Worm (Caenorhabditis elegans): ENCODE measurements around the gene C09G12.5.

ce11 chrIV:3517582-3517981 lies 38.4 kb downstream of the C09G12.5 start:
- TF ChIP-seq unc-39 (tag; optimal IDR thresholded peaks at IDR 0.05), result no peak
- TF ChIP-seq pha-4 (tag; optimal IDR thresholded peaks at IDR 0.05), result no peak
- no peak for TF ChIP-seq hlh-1 (tag; optimal IDR thresholded peaks at IDR 0.05)
- TF ChIP-seq elt-1 (tag; optimal IDR thresholded peaks at IDR 0.05; ENCODE audit: borderline replicate concordance, insufficient read depth), result no peak
- TF ChIP-seq unc-62 (GFP tag; optimal IDR thresholded peaks at IDR 0.05), result no peak
- TF ChIP-seq ces-1 (GFP tag; optimal IDR thresholded peaks at IDR 0.05), result no peak
- no peak for TF ChIP-seq mls-2 (tag; optimal IDR thresholded peaks at IDR 0.05)
- no peak for TF ChIP-seq nhr-28 (tag; optimal IDR thresholded peaks at IDR 0.05)
- no peak for TF ChIP-seq bed-3 (GFP tag; optimal IDR thresholded peaks at IDR 0.05)
